Fruit fly (Drosophila melanogaster): ENCODE data around the gene CG42613.

CG42613 gene

DNA sequence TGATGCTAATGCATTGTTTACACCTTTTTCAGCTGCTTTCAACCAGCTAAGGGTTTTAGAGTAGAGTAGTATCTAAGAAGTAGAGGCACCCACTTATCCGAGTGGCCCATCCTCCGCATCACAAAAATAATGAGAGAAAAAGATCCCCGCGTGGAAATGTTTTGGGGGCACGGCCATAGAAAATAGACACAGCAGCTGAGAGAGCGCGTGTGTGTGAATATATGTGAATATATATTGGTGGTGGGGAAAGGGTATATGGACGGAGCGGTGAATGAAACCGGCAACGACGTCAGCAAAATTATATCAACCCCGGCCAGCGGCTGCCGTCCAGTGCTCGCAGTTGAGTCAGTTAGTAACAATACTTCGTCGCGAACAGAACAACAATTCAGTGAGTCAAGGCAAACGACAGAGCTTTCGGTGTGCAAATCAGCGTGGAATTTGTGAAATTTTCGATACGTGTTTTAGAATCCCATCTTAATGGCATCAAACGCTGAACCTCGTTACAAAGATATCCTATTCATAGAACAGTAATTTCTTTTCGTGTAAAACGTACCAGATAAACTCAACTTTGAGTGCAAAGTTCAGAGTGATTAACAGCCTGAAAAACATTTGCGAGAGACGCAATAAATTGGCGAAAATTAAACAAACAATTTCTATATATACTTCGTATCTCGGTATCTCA, 14.3 kb upstream of the CG42613 start, which contains the start of gene Xrp1 (continued):
- TF ChIP-seq cwo (GFP tag; optimal IDR thresholded peaks at IDR 0.05): peak; percentile 41
- TF ChIP-seq CG12219 (GFP tag; optimal IDR thresholded peaks at IDR 0.05): no peak
- no peak for TF ChIP-seq tna (GFP tag; IDR thresholded peaks at IDR 0.05; ENCODE audit: partially characterized antibody)
- no peak for TF ChIP-seq tup (GFP tag; optimal IDR thresholded peaks at IDR 0.05)
- TF ChIP-seq stwl (tag; optimal IDR thresholded peaks at IDR 0.05): no peak
- no peak for TF ChIP-seq CG7556 (GFP tag; optimal IDR thresholded peaks at IDR 0.05)
- no peak for TF ChIP-seq pum (GFP tag; optimal IDR thresholded peaks at IDR 0.05)
- TF ChIP-seq CG14860 (GFP tag; IDR thresholded peaks at IDR 0.05; ENCODE audit: partially characterized antibody): no peak
- no peak for TF ChIP-seq tap (tag; optimal IDR thresholded peaks at IDR 0.05)
- TF ChIP-seq gt (GFP tag; IDR thresholded peaks at IDR 0.05): no peak
- TF ChIP-seq az2 (GFP tag; optimal IDR thresholded peaks at IDR 0.05): no peak
- peak; percentile 45; the same call in 1 of the 3 replicates for TF ChIP-seq ase (GFP tag; IDR thresholded peaks at IDR 0.05)
- no peak for TF ChIP-seq twi (tag; optimal IDR thresholded peaks at IDR 0.05)
- TF ChIP-seq Max (GFP tag; optimal IDR thresholded peaks at IDR 0.05): no peak
- TF ChIP-seq CG2116 (GFP tag; optimal IDR thresholded peaks at IDR 0.05): no peak
- no peak for TF ChIP-seq pfk (GFP tag; optimal IDR thresholded peaks at IDR 0.05)
- no peak for TF ChIP-seq CG8281 (tag; optimal IDR thresholded peaks at IDR 0.05)
- TF ChIP-seq sima (GFP tag; optimal IDR thresholded peaks at IDR 0.05): no peak
- TF ChIP-seq Stat92E (GFP tag; optimal IDR thresholded peaks at IDR 0.05): no peak
- peak in 1 of 2 experiments; percentile 23 for TF ChIP-seq dpn (GFP tag; optimal IDR thresholded peaks at IDR 0.05)
- peak; percentile 81 for TF ChIP-seq D19A (tag; optimal IDR thresholded peaks at IDR 0.05)
- no peak for TF ChIP-seq sob (GFP tag; IDR thresholded peaks at IDR 0.05)
- TF ChIP-seq Lpt (GFP tag; optimal IDR thresholded peaks at IDR 0.05): no peak
- TF ChIP-seq CG10209 (GFP tag; optimal IDR thresholded peaks at IDR 0.05): no peak
- no peak for TF ChIP-seq CG3281 (GFP tag; optimal IDR thresholded peaks at IDR 0.05)
- no peak for TF ChIP-seq CG3726 (GFP tag; IDR thresholded peaks at IDR 0.05)
- no peak for TF ChIP-seq zen (tag; optimal IDR thresholded peaks at IDR 0.05)
- no peak for TF ChIP-seq Blimp-1 (GFP tag; optimal IDR thresholded peaks at IDR 0.05)
- TF ChIP-seq CG17328 (GFP tag; IDR thresholded peaks at IDR 0.05): no peak
- peak; percentile 13 for TF ChIP-seq CG18599 (GFP tag; optimal IDR thresholded peaks at IDR 0.05)
- TF ChIP-seq z (GFP tag; IDR thresholded peaks at IDR 0.05): 0 out of 3 replicates have a peak, but pooled peaks have one; percentile 8
- TF ChIP-seq Usf (GFP tag; optimal IDR thresholded peaks at IDR 0.05): no peak
- peak; percentile 43 for TF ChIP-seq CG32532 (GFP tag; IDR thresholded peaks at IDR 0.05)
- no peak for TF ChIP-seq CG4404 (GFP tag; IDR thresholded peaks at IDR 0.05)
- TF ChIP-seq crp (GFP tag; optimal IDR thresholded peaks at IDR 0.05): peak in 1 of 2 experiments; percentile 32
- TF ChIP-seq Bteb2 (GFP tag; optimal IDR thresholded peaks at IDR 0.05): no peak
- TF ChIP-seq Lhr (GFP tag; optimal IDR thresholded peaks at IDR 0.05): no peak
- peak; percentile 64; the same call in 1 of the 4 replicates for TF ChIP-seq chinmo (GFP tag; IDR thresholded peaks at IDR 0.05; ENCODE audit: partially characterized antibody)
- TF ChIP-seq dmrt11E (tag; optimal IDR thresholded peaks at IDR 0.05): no peak
- TF ChIP-seq her (GFP tag; optimal IDR thresholded peaks at IDR 0.05): no peak
- no peak for TF ChIP-seq Vsx1 (GFP tag; optimal IDR thresholded peaks at IDR 0.05)
- TF ChIP-seq CG10431 (GFP tag; optimal IDR thresholded peaks at IDR 0.05): no peak
- no peak for TF ChIP-seq slou (GFP tag; optimal IDR thresholded peaks at IDR 0.05)
- peak; percentile 40 for TF ChIP-seq CG2120 (GFP tag; optimal IDR thresholded peaks at IDR 0.05)
- no peak for TF ChIP-seq CG9727 (GFP tag; optimal IDR thresholded peaks at IDR 0.05)
- no peak for TF ChIP-seq CG1233 (GFP tag; optimal IDR thresholded peaks at IDR 0.05)
- no peak for TF ChIP-seq rib (GFP tag; IDR thresholded peaks at IDR 0.05)
- no peak for TF ChIP-seq wek (GFP tag; optimal IDR thresholded peaks at IDR 0.05)
- TF ChIP-seq CG11696 (GFP tag; IDR thresholded peaks at IDR 0.05): no peak
